Worm (Caenorhabditis elegans) whole organism, L1 larva: ENCODE data around the gene mdt-19.

Experiments used
- C34B4.2 ChIP-seq: sonication (generic microtip); optimal IDR thresholded peaks from 2 replicates; lab custom pipeline; 2017; ENCODE audit warnings: mild to moderate bottlenecking, missing genetic modification characterization, missing compliant biosample characterization
- aly-2 ChIP-seq: fragments of 150-350 bp; optimal IDR thresholded peaks from 2 replicates; lab custom pipeline; 2014; ENCODE audit warnings: missing biosample characterization, missing genetic modification characterization
- ama-1 ChIP-seq: fragments of 150-350 bp; optimal IDR thresholded peaks from 2 replicates; lab custom pipeline; 2014
- jun-1 ChIP-seq: fragments of 150-350 bp; optimal IDR thresholded peaks from 2 replicates; lab custom pipeline; 2014; ENCODE audit warnings: missing biosample characterization, missing genetic modification reagents, missing genetic modification characterization
- lin-13 ChIP-seq: fragments of 150-350 bp; optimal IDR thresholded peaks from 2 replicates; lab custom pipeline; 2014; ENCODE audit warnings: missing biosample characterization, missing genetic modification reagents, missing genetic modification characterization
- nhr-237 ChIP-seq: fragments of 150-350 bp; optimal IDR thresholded peaks from 2 replicates; lab custom pipeline; 2014; ENCODE audit warnings: missing biosample characterization, missing genetic modification characterization
- nhr-71 ChIP-seq: sonication (generic microtip); optimal IDR thresholded peaks from 2 replicates; lab custom pipeline; 2016; ENCODE audit warnings: mild to moderate bottlenecking, missing genetic modification characterization, moderate library complexity, missing compliant biosample characterization
- skn-1 ChIP-seq: fragments of 150-350 bp; optimal IDR thresholded peaks from 2 replicates; lab custom pipeline; 2014; ENCODE audit warnings: missing biosample characterization, missing genetic modification characterization
- snpc-4 ChIP-seq: fragments of 150-350 bp; optimal IDR thresholded peaks from 2 replicates; lab custom pipeline; 2014; ENCODE audit warnings: missing biosample characterization, missing genetic modification characterization
- unc-86 ChIP-seq: sonication (generic microtip); optimal IDR thresholded peaks from 2 replicates; lab custom pipeline; 2016; ENCODE audit warnings: missing genetic modification characterization, missing compliant biosample characterization
- ztf-4 ChIP-seq: fragments of 150-350 bp; optimal IDR thresholded peaks from 2 replicates; lab custom pipeline; 2014; ENCODE audit warnings: missing biosample characterization, missing genetic modification characterization

DNA sequence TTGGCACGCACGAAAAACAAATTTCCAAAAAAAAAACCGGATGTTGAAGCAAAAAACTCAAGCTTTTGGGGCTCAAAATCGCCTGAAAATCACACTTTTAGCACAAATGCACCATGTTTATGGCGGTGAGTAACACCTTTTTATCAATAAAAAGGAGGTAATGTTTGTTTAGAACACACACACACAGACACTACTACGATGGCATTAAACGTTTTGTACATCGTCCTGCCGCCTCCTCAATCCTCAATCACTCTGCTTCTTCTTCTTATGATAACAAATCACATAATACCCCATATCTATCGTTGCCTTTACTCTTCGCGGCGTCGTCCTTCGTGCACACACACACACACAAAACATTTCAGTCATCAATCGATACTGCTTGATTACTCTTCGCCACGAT, 11.7 kb upstream of the mdt-19 start, which contains the start of gene gpa-17:
- no peak for TF ChIP-seq nhr-71
- TF ChIP-seq nhr-237 (tag; lab: Kevin White, UChicago) = no peak
- no peak for TF ChIP-seq snpc-4
- no peak for TF ChIP-seq aly-2
- TF ChIP-seq ztf-4 = no peak
- TF ChIP-seq ama-1 (lab: Kevin White, UChicago) = no peak
- no peak for TF ChIP-seq skn-1
- no peak for TF ChIP-seq unc-86 (tag; lab: Kevin White, UChicago)
- no peak for TF ChIP-seq jun-1 (tag; lab: Kevin White, UChicago)
- no peak for TF ChIP-seq C34B4.2 (tag; lab: Kevin White, UChicago)
- no peak for TF ChIP-seq lin-13
